Worm (Caenorhabditis elegans) whole organism, L3 larva: ENCODE results near the gene lap-1.

Experiments
- R02D3.7 ChIP-seq: fragments of 150-350 bp; optimal IDR thresholded peaks from 2 replicates; lab custom pipeline; 2014; ENCODE audit warnings: missing biosample characterization, missing genetic modification characterization
- ZK546.5 ChIP-seq: sonication (generic microtip); optimal IDR thresholded peaks from 2 replicates; lab custom pipeline; 2017; ENCODE audit warnings: missing biosample characterization, missing genetic modification characterization
- ama-1 ChIP-seq: fragments of 150-350 bp; optimal IDR thresholded peaks from 2 replicates; lab custom pipeline; 2018
- ceh-28 ChIP-seq: fragments of 150-350 bp; optimal IDR thresholded peaks from 2 replicates; lab custom pipeline; 2014; ENCODE audit warnings: missing biosample characterization, missing genetic modification reagents, missing genetic modification characterization
- ceh-82 ChIP-seq: fragments of 150-350 bp; optimal IDR thresholded peaks from 2 replicates; lab custom pipeline; 2014; ENCODE audit warnings: missing biosample characterization, missing genetic modification characterization
- ceh-9 ChIP-seq: sonication (generic microtip); optimal IDR thresholded peaks from 2 replicates; lab custom pipeline; 2018; ENCODE audit warnings: missing biosample characterization, missing genetic modification characterization
- egl-27 ChIP-seq: sonication (generic microtip); optimal IDR thresholded peaks from 4 replicates; lab custom pipeline; 2017; ENCODE audit warnings: missing biosample characterization, missing genetic modification reagents, missing genetic modification characterization
- egl-5 ChIP-seq: fragments of 150-350 bp; optimal IDR thresholded peaks from 2 replicates; lab custom pipeline; 2017; ENCODE audit warnings: missing biosample characterization, missing genetic modification reagents, missing genetic modification characterization, inconsistent platforms
- elt-1 ChIP-seq: fragments of 150-350 bp; optimal IDR thresholded peaks from 2 replicates; lab custom pipeline; 2014; ENCODE audit warnings: missing biosample characterization, missing genetic modification characterization
- elt-2 ChIP-seq: sonication (generic microtip); optimal IDR thresholded peaks from 2 replicates; lab custom pipeline; 2016; ENCODE audit warnings: missing genetic modification reagents, mild to moderate bottlenecking, missing genetic modification characterization, missing compliant biosample characterization
- elt-3 ChIP-seq, 3 experiments: fragments of 150-350 bp in 1 of 3; sonication (generic microtip) in 2 of 3; optimal IDR thresholded peaks; 2 replicates in 2 of 3; 4 replicates in 1 of 3; lab custom pipeline; 2014 to 2017; ENCODE audit warnings: missing biosample characterization in 3 of 3, missing genetic modification characterization in 3 of 3
- eor-1 ChIP-seq, 2 experiments: fragments of 150-350 bp; optimal IDR thresholded peaks; 2 replicates each; lab custom pipeline; 2014 to 2018; ENCODE audit warnings: missing biosample characterization in 2 of 2, missing genetic modification characterization in 2 of 2
- fkh-10 ChIP-seq: sonication (generic microtip); optimal IDR thresholded peaks from 2 replicates; lab custom pipeline; 2017; ENCODE audit warnings: missing biosample characterization, missing genetic modification reagents, missing genetic modification characterization
- fkh-2 ChIP-seq: fragments of 150-350 bp; optimal IDR thresholded peaks from 2 replicates; lab custom pipeline; 2014; ENCODE audit warnings: missing biosample characterization, missing genetic modification reagents, missing genetic modification characterization
- fos-1 ChIP-seq: fragments of 150-350 bp; optimal IDR thresholded peaks from 2 replicates; lab custom pipeline; 2014; ENCODE audit warnings: missing biosample characterization, missing genetic modification characterization
- hmg-11 ChIP-seq: sonication (generic microtip); optimal IDR thresholded peaks from 2 replicates; lab custom pipeline; 2016; ENCODE audit warnings: missing genetic modification characterization, missing compliant biosample characterization
- jun-1 ChIP-seq: fragments of 150-350 bp; optimal IDR thresholded peaks from 2 replicates; lab custom pipeline; 2014; ENCODE audit warnings: missing biosample characterization, missing genetic modification reagents, missing genetic modification characterization
- lin-15B ChIP-seq: fragments of 150-350 bp; optimal IDR thresholded peaks from 2 replicates; lab custom pipeline; 2014; ENCODE audit warnings: missing biosample characterization, missing genetic modification characterization
- lin-39 ChIP-seq: fragments of 150-350 bp; optimal IDR thresholded peaks from 2 replicates; lab custom pipeline; 2018; ENCODE audit warnings: missing biosample characterization, missing genetic modification reagents, missing genetic modification characterization
- lsy-12 ChIP-seq: sonication (generic microtip); optimal IDR thresholded peaks from 2 replicates; lab custom pipeline; 2016; ENCODE audit warnings: mild to moderate bottlenecking, missing genetic modification characterization, missing compliant biosample characterization
- mdl-1 ChIP-seq: fragments of 150-350 bp; optimal IDR thresholded peaks from 2 replicates; lab custom pipeline; 2014; ENCODE audit warnings: missing biosample characterization, missing genetic modification characterization
- nfya-1 ChIP-seq: sonication (generic microtip); optimal IDR thresholded peaks from 2 replicates; lab custom pipeline; 2017; ENCODE audit warnings: missing genetic modification characterization, mild to moderate bottlenecking, missing compliant biosample characterization, antibody characterized with exemption, moderate library complexity; ENCODE audit not compliant: insufficient read depth
- nhr-11 ChIP-seq: fragments of 150-350 bp; optimal IDR thresholded peaks from 2 replicates; lab custom pipeline; 2014; ENCODE audit warnings: missing biosample characterization, missing genetic modification characterization
- nhr-23 ChIP-seq: fragments of 150-350 bp; optimal IDR thresholded peaks from 2 replicates; lab custom pipeline; 2014; ENCODE audit warnings: missing biosample characterization, missing genetic modification reagents, missing genetic modification characterization
- nhr-237 ChIP-seq: fragments of 150-350 bp; optimal IDR thresholded peaks from 2 replicates; lab custom pipeline; 2014; ENCODE audit warnings: missing biosample characterization, missing genetic modification characterization
- nhr-25 ChIP-seq: sonication (generic microtip); optimal IDR thresholded peaks from 2 replicates; lab custom pipeline; 2017; ENCODE audit warnings: missing biosample characterization, missing genetic modification characterization
- nhr-28 ChIP-seq: fragments of 150-350 bp; optimal IDR thresholded peaks from 2 replicates; lab custom pipeline; 2014; ENCODE audit warnings: missing biosample characterization, missing genetic modification characterization
- nhr-43 ChIP-seq: sonication (generic microtip); optimal IDR thresholded peaks from 2 replicates; lab custom pipeline; 2016; ENCODE audit warnings: mild to moderate bottlenecking, missing genetic modification characterization, missing compliant biosample characterization; ENCODE audit not compliant: poor library complexity, severe bottlenecking
- nhr-76 ChIP-seq: fragments of 150-350 bp; sonication (generic microtip); optimal IDR thresholded peaks from 5 replicates; lab custom pipeline; 2014; ENCODE audit warnings: missing biosample characterization, missing genetic modification characterization
- nhr-77 ChIP-seq: fragments of 150-350 bp; optimal IDR thresholded peaks from 2 replicates; lab custom pipeline; 2014; ENCODE audit warnings: missing biosample characterization, missing genetic modification characterization
- pha-4 ChIP-seq: fragments of 150-350 bp; optimal IDR thresholded peaks from 2 replicates; lab custom pipeline; 2014; ENCODE audit warnings: missing biosample characterization, missing genetic modification reagents, missing genetic modification characterization
- pqm-1 ChIP-seq: fragments of 150-350 bp; optimal IDR thresholded peaks from 2 replicates; lab custom pipeline; 2017; ENCODE audit warnings: missing biosample characterization, missing genetic modification characterization, inconsistent platforms
- sea-2 ChIP-seq: fragments of 150-350 bp; sonication (generic microtip); optimal IDR thresholded peaks from 4 replicates; lab custom pipeline; 2014; ENCODE audit warnings: missing biosample characterization, missing genetic modification reagents, missing genetic modification characterization
- skn-1 ChIP-seq: fragments of 150-350 bp; optimal IDR thresholded peaks from 2 replicates; lab custom pipeline; 2014; ENCODE audit warnings: missing biosample characterization, missing genetic modification characterization
- snpc-4 ChIP-seq: fragments of 150-350 bp; optimal IDR thresholded peaks from 2 replicates; lab custom pipeline; 2014; ENCODE audit warnings: missing biosample characterization, missing genetic modification characterization
- tbx-2 ChIP-seq: sonication (generic microtip); optimal IDR thresholded peaks from 2 replicates; lab custom pipeline; 2016; ENCODE audit warnings: mild to moderate bottlenecking, missing genetic modification characterization, missing compliant biosample characterization
- unc-39 ChIP-seq: sonication (generic microtip); optimal IDR thresholded peaks from 4 replicates; lab custom pipeline; 2017; ENCODE audit warnings: missing biosample characterization, missing genetic modification characterization
- unc-62 ChIP-seq: fragments of 150-350 bp; sonication (generic microtip); optimal IDR thresholded peaks from 4 replicates; lab custom pipeline; 2014; ENCODE audit warnings: missing biosample characterization, missing genetic modification reagents, missing genetic modification characterization
- zag-1 ChIP-seq: fragments of 150-350 bp; optimal IDR thresholded peaks from 2 replicates; lab custom pipeline; 2014; ENCODE audit warnings: missing biosample characterization, missing genetic modification characterization
- ztf-11 ChIP-seq: fragments of 150-350 bp; optimal IDR thresholded peaks from 2 replicates; lab custom pipeline; 2014; ENCODE audit warnings: missing biosample characterization, missing genetic modification characterization
- ztf-4 ChIP-seq: fragments of 150-350 bp; optimal IDR thresholded peaks from 2 replicates; lab custom pipeline; 2014; ENCODE audit warnings: missing biosample characterization, missing genetic modification characterization

The lap-1 gene

DNA sequence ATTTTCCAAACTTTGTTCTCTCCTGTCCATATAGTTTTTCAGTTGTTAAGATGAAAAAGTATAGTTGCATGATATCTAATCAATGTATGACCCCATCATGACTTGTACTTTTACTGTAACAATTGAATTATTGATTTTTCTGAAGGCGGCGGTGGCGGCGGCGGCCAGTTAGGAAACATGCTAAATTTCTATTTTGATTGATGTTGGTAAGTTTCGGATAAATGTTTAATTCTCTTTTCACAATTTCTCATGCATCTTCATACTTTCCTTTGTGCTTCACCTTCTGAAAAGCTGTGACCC, 16.2 kb upstream of the lap-1 start, which contains the start of gene sor-1:
sor-1 (plus strand) TSS at position 201 of the 300 bp plus-strand sequence.
- no peak for TF ChIP-seq tbx-2 (tag; lab: Kevin White, UChicago)
- no peak for TF ChIP-seq nhr-77
- TF ChIP-seq ama-1 = peak; percentile 12

DNA sequence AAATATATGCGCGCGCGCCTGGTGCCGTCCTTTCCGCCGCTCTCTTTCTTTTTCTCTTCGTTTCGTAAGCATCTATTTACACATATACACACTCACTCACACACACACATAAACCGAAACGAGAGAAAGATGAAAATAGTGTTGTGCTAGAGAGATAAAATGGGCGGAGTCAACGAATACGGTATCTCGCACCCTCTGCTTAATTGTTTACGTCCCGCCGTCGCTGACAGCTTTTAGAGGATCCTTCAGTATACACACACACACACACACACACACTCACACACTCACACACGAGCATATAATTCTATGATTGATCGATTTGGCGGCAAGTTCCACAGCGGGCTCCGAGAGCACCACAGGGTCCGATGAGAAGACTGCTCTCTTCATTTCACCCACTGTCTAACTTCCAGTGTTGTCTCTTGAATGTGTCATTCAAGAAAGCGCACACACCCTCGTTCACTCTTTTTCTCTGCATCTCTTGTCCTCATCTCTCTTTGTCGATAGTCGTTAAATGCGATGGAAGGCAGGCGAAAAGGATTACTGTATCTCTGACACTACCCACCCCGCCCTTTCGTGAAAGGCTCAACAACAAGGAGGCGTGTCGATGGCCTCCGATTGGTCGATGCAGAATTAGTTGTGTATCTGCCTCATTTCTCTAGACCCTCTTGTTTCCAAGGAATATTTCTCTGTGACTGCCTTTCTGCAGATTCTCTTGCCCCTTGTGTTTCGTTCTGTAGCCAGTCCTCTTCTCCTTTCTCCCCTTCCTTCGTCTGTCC, 15.7 kb upstream of the lap-1 start:
- TF ChIP-seq unc-39 (tag; lab: Kevin White, UChicago) (peak; percentile 30), fkh-2 (tag; lab: Kevin White, UChicago) (peak; percentile 85), eor-1 (tag; optimal IDR thresholded peaks at IDR 0.05; lab: Kevin White, UChicago) (no peak), lin-39 (tag; lab: Kevin White, UChicago) (peak; percentile 91), nhr-43 (tag; lab: Kevin White, UChicago) (peak; percentile 43), nhr-11 (tag; lab: Kevin White, UChicago) (peak; percentile 67), tbx-2 (tag; lab: Kevin White, UChicago) (peak; percentile 76), sea-2 (GFP tag; lab: Kevin White, UChicago) (peak; percentile 35), ZK546.5 (tag; lab: Kevin White, UChicago) (peak; percentile 5), nhr-23 (peak; percentile 89), nfya-1 (peak; percentile 100), egl-5 (tag; lab: Kevin White, UChicago) (peak; percentile 93), ama-1 (no peak), unc-62 (peak; percentile 94), fkh-10 (GFP tag; lab: Kevin White, UChicago) (peak; percentile 58), jun-1 (peak; percentile 67), ceh-9 (tag; lab: Kevin White, UChicago) (no peak), nhr-237 (tag; lab: Kevin White, UChicago) (no peak), fos-1 (tag; lab: Kevin White, UChicago) (no peak), ceh-82 (peak; percentile 89), lsy-12 (peak; percentile 95), ztf-4 (tag; lab: Kevin White, UChicago) (no peak), R02D3.7 (tag; lab: Kevin White, UChicago) (peak; percentile 86), snpc-4 (tag; lab: Kevin White, UChicago) (peak; percentile 79), hmg-11 (peak; percentile 76), nhr-25 (tag; lab: Kevin White, UChicago) (peak; percentile 91), elt-3 (tag; optimal IDR thresholded peaks at IDR 0.05; lab: Kevin White, UChicago) (no peak), pqm-1 (tag; lab: Kevin White, UChicago) (peak; percentile 79), ztf-11 (peak; percentile 24), pha-4 (tag; lab: Kevin White, UChicago) (peak; percentile 86), lin-15B (tag; lab: Kevin White, UChicago) (peak; percentile 94), mdl-1 (peak; percentile 74), nhr-76 (tag; lab: Kevin White, UChicago) (no peak), zag-1 (tag; lab: Kevin White, UChicago) (peak; percentile 82), skn-1 (tag; lab: Kevin White, UChicago) (peak; percentile 32), elt-2 (peak; percentile 77), ceh-28 (tag; lab: Kevin White, UChicago) (peak; percentile 97), elt-1 (tag; lab: Kevin White, UChicago) (peak; percentile 53)

DNA sequence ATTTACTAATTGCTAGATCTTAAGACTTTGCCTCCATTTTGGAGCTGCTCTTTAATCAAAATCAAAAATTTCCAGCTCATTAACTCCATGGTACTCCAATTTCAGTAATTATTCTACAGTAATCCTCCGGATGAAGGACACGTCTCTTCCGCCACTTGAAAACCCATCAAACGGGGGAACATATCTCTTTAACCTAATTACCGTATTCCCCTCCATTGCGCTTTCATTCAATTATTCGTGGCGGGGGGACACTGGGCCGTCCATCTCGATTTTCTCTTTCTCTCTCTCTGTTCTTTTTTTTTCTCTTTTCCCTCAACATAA, 15.1 kb upstream of the lap-1 start:
- TF ChIP-seq nhr-237 (tag; lab: Kevin White, UChicago) (no peak), fkh-2 (tag; lab: Kevin White, UChicago) (no peak), nhr-77 (no peak), jun-1 (no peak), elt-3 (tag; optimal IDR thresholded peaks at IDR 0.05; lab: Kevin White, UChicago) (no peak), egl-27 (tag; lab: Kevin White, UChicago) (no peak), lin-15B (tag; lab: Kevin White, UChicago) (no peak), skn-1 (tag; lab: Kevin White, UChicago) (no peak), nfya-1 (no peak), nhr-28 (tag; lab: Kevin White, UChicago) (no peak), ceh-82 (no peak), snpc-4 (tag; lab: Kevin White, UChicago) (no peak), elt-2 (no peak), pqm-1 (tag; lab: Kevin White, UChicago) (no peak), zag-1 (tag; lab: Kevin White, UChicago) (no peak), ztf-4 (tag; lab: Kevin White, UChicago) (no peak), nhr-43 (tag; lab: Kevin White, UChicago) (no peak), nhr-23 (no peak), nhr-76 (tag; lab: Kevin White, UChicago) (no peak)
- TF ChIP-seq, all 47 proteins: peak for 0
